Fruit fly (Drosophila melanogaster) whole organism, adult: Measurements from ENCODE around the gene pug.

Source experiments
- CG11617 ChIP-seq: fragments of 200-800 bp; sonication (Bioruptor generic); optimal IDR thresholded peaks from 2 replicates; lab custom pipeline; 2017; ENCODE audit warnings: mild to moderate bottlenecking, missing biosample characterization, missing genetic modification reagents, missing genetic modification characterization
- CG12768 ChIP-seq: fragments of 200-800 bp; sonication (Bioruptor generic); optimal IDR thresholded peaks from 2 replicates; lab custom pipeline; 2017; ENCODE audit warnings: missing biosample characterization, missing genetic modification characterization, mild to moderate bottlenecking, moderate library complexity, missing genetic modification reagents
- CG14711 ChIP-seq: fragments of 200-800 bp; sonication (Bioruptor generic); optimal IDR thresholded peaks from 2 replicates; lab custom pipeline; 2018; ENCODE audit warnings: missing biosample characterization, mild to moderate bottlenecking, missing genetic modification characterization, moderate library complexity
- CG1620 ChIP-seq: fragments of 200-800 bp; sonication (Bioruptor generic); optimal IDR thresholded peaks from 2 replicates; lab custom pipeline; 2016; ENCODE audit warnings: missing biosample characterization, missing genetic modification characterization
- CG33017 ChIP-seq: fragments of 200-800 bp; sonication (Bioruptor generic); optimal IDR thresholded peaks from 2 replicates; lab custom pipeline; 2018; ENCODE audit warnings: missing biosample characterization, mild to moderate bottlenecking, missing genetic modification characterization, moderate library complexity
- CG5204 ChIP-seq: fragments of 200-800 bp; sonication (Bioruptor generic); optimal IDR thresholded peaks from 2 replicates; lab custom pipeline; 2016; ENCODE audit warnings: missing biosample characterization, missing genetic modification characterization
- CG7045 ChIP-seq: fragments of 200-800 bp; sonication (Bioruptor generic); optimal IDR thresholded peaks from 2 replicates; lab custom pipeline; 2017; ENCODE audit warnings: missing biosample characterization, mild to moderate bottlenecking, missing genetic modification characterization
- CG7101 ChIP-seq: fragments of 200-800 bp; sonication (Bioruptor generic); optimal IDR thresholded peaks from 2 replicates; lab custom pipeline; 2018; ENCODE audit warnings: missing biosample characterization, mild to moderate bottlenecking, missing genetic modification characterization, moderate library complexity
- Clk ChIP-seq: fragments of 200-800 bp; sonication (Bioruptor generic); optimal IDR thresholded peaks from 2 replicates; lab custom pipeline; 2017; ENCODE audit warnings: missing biosample characterization, missing genetic modification characterization
- Crg-1 ChIP-seq: fragments of 200-800 bp; sonication (Bioruptor generic); optimal IDR thresholded peaks from 2 replicates; lab custom pipeline; 2016; ENCODE audit warnings: missing biosample characterization, missing genetic modification characterization
- Hr96 ChIP-seq: fragments of 200-800 bp; sonication (Bioruptor generic); optimal IDR thresholded peaks from 2 replicates; lab custom pipeline; 2016; ENCODE audit warnings: missing biosample characterization, missing genetic modification characterization
- Mnt ChIP-seq: fragments of 200-800 bp; sonication (Bioruptor generic); optimal IDR thresholded peaks from 2 replicates; lab custom pipeline; 2016; ENCODE audit warnings: missing biosample characterization, mild to moderate bottlenecking, missing genetic modification characterization
- bab1 ChIP-seq: fragments of 200-800 bp; sonication (Bioruptor generic); optimal IDR thresholded peaks from 3 replicates; lab custom pipeline; 2019; ENCODE audit warnings: missing biosample characterization, mild to moderate bottlenecking, missing genetic modification characterization, moderate library complexity
- cic ChIP-seq: fragments of 200-800 bp; sonication (Bioruptor generic); optimal IDR thresholded peaks from 2 replicates; lab custom pipeline; 2017; ENCODE audit warnings: missing biosample characterization, mild to moderate bottlenecking, missing genetic modification characterization, moderate library complexity
- cnc ChIP-seq, 2 experiments: fragments of >200 bp; optimal IDR thresholded peaks; 2 replicates each; lab custom pipeline; 2017
- kay ChIP-seq: fragments of 200-800 bp; sonication (Bioruptor generic); peaks from one replicate; lab custom pipeline; 2016; ENCODE audit warnings: missing biosample characterization, missing genetic modification characterization, borderline replicate concordance
- ovo ChIP-seq: fragments of 200-800 bp; sonication (Bioruptor generic); optimal IDR thresholded peaks from 2 replicates; lab custom pipeline; 2016; ENCODE audit warnings: missing biosample characterization, missing genetic modification characterization
- pad ChIP-seq: fragments of 200-800 bp; sonication (Bioruptor generic); optimal IDR thresholded peaks from 3 replicates; lab custom pipeline; 2017; ENCODE audit warnings: missing biosample characterization, missing genetic modification characterization, mild to moderate bottlenecking, moderate library complexity, missing genetic modification reagents
- tj ChIP-seq: fragments of 200-800 bp; sonication (Bioruptor generic); optimal IDR thresholded peaks from 3 replicates; lab custom pipeline; 2017; ENCODE audit warnings: missing biosample characterization, mild to moderate bottlenecking, missing genetic modification characterization, moderate library complexity
- toe ChIP-seq: fragments of 200-800 bp; sonication (Bioruptor generic); optimal IDR thresholded peaks from 2 replicates; lab custom pipeline; 2016; ENCODE audit warnings: missing biosample characterization, missing genetic modification characterization

Gene pug

dm6 chr3R:10696371-10696777 lies at the start of gene pug, which contains the start of the genes CG14683 and CG46459:
Gene pug, plus strand, starts transcription at chr3R:10696534.
Gene CG14683, plus strand, starts transcription at chr3R:10696647.
Gene CG46459, plus strand, starts transcription at chr3R:10696647.
- TF ChIP-seq CG7045 (GFP tag; lab: Kevin White, UChicago), result no peak
- peak; percentile 11 for TF ChIP-seq bab1 (GFP tag; lab: Kevin White, UChicago)
- peak; percentile 53 for TF ChIP-seq Hr96 (GFP tag; lab: Kevin White, UChicago)
- peak; percentile 18 for TF ChIP-seq CG7101 (tag; lab: Kevin White, UChicago)
- TF ChIP-seq Crg-1, result peak; percentile 28
- TF ChIP-seq pad, result peak; percentile 22
- TF ChIP-seq CG33017 (tag; lab: Kevin White, UChicago), result no peak
- TF ChIP-seq Mnt (GFP tag; lab: Kevin White, UChicago), result peak; percentile 56
- no peak for TF ChIP-seq Clk (GFP tag; lab: Kevin White, UChicago)
- TF ChIP-seq CG14711 (tag; lab: Kevin White, UChicago), result peak; percentile 15
- peak; percentile 68 for TF ChIP-seq kay (GFP tag; lab: Kevin White, UChicago)
- peak; percentile 19 for TF ChIP-seq CG5204 (GFP tag; lab: Kevin White, UChicago)
- peak; percentile 45 for TF ChIP-seq toe (GFP tag; lab: Kevin White, UChicago)
- TF ChIP-seq cic (GFP tag; lab: Kevin White, UChicago), result no peak
- no peak for TF ChIP-seq cnc (optimal IDR thresholded peaks at IDR 0.05; lab: Kevin White, UChicago)
- TF ChIP-seq CG1620 (GFP tag; lab: Kevin White, UChicago), result peak; percentile 46
- no peak for TF ChIP-seq tj (GFP tag; lab: Kevin White, UChicago)
- TF ChIP-seq CG12768, result no peak
- no peak for TF ChIP-seq ovo (GFP tag; lab: Kevin White, UChicago)

- TF ChIP-seq CG7045 (GFP tag; lab: Kevin White, UChicago) (no peak), cnc (optimal IDR thresholded peaks at IDR 0.05; lab: Kevin White, UChicago) (no peak), Mnt (GFP tag; lab: Kevin White, UChicago) (no peak), cic (GFP tag; lab: Kevin White, UChicago) (no peak), tj (GFP tag; lab: Kevin White, UChicago) (no peak)
These were observed 49.2 kb upstream of the pug start for dm6 chr3R:10647171-10647570.

- TF ChIP-seq kay (GFP tag; lab: Kevin White, UChicago) (no peak), Mnt (GFP tag; lab: Kevin White, UChicago) (no peak), tj (GFP tag; lab: Kevin White, UChicago) (no peak), CG5204 (GFP tag; lab: Kevin White, UChicago) (no peak), CG33017 (tag; lab: Kevin White, UChicago) (no peak), CG7045 (GFP tag; lab: Kevin White, UChicago) (no peak), ovo (GFP tag; lab: Kevin White, UChicago) (no peak), bab1 (GFP tag; lab: Kevin White, UChicago) (no peak), CG12768 (no peak), Crg-1 (no peak), Hr96 (GFP tag; lab: Kevin White, UChicago) (no peak), toe (GFP tag; lab: Kevin White, UChicago) (no peak), Clk (GFP tag; lab: Kevin White, UChicago) (no peak), CG7101 (tag; lab: Kevin White, UChicago) (no peak), cic (GFP tag; lab: Kevin White, UChicago) (no peak)
These were observed 47.7 kb upstream of the pug start for dm6 chr3R:10648556-10649181.

- no peak for TF ChIP-seq CG7045 (GFP tag; lab: Kevin White, UChicago)
- TF ChIP-seq Mnt (GFP tag; lab: Kevin White, UChicago), result no peak
- no peak for TF ChIP-seq CG7101 (tag; lab: Kevin White, UChicago)
- TF ChIP-seq CG14711 (tag; lab: Kevin White, UChicago), result no peak
- no peak for TF ChIP-seq bab1 (GFP tag; lab: Kevin White, UChicago)
- TF ChIP-seq tj (GFP tag; lab: Kevin White, UChicago), result no peak
- no peak for TF ChIP-seq kay (GFP tag; lab: Kevin White, UChicago)
- no peak for TF ChIP-seq CG33017 (tag; lab: Kevin White, UChicago)
- no peak for TF ChIP-seq pad
- TF ChIP-seq Hr96 (GFP tag; lab: Kevin White, UChicago), result no peak
- TF ChIP-seq toe (GFP tag; lab: Kevin White, UChicago), result no peak
- no peak for TF ChIP-seq CG1620 (GFP tag; lab: Kevin White, UChicago)
- TF ChIP-seq CG5204 (GFP tag; lab: Kevin White, UChicago), result no peak
- no peak for TF ChIP-seq cnc (optimal IDR thresholded peaks at IDR 0.05; lab: Kevin White, UChicago)
- TF ChIP-seq ovo (GFP tag; lab: Kevin White, UChicago), result no peak
These were observed 45.6 kb upstream of the pug start for dm6 chr3R:10650641-10651318.

- TF ChIP-seq CG7045 (GFP tag; lab: Kevin White, UChicago) (no peak), Crg-1 (no peak), cic (GFP tag; lab: Kevin White, UChicago) (no peak), CG11617 (no peak), kay (GFP tag; lab: Kevin White, UChicago) (no peak), cnc (optimal IDR thresholded peaks at IDR 0.05; lab: Kevin White, UChicago) (no peak), CG14711 (tag; lab: Kevin White, UChicago) (no peak), Clk (GFP tag; lab: Kevin White, UChicago) (no peak), Mnt (GFP tag; lab: Kevin White, UChicago) (no peak)
These were observed 41.7 kb upstream of the pug start for dm6 chr3R:10654642-10655041.
